Worm (Caenorhabditis elegans) whole organism, young adult: ENCODE results near the gene semo-1.

ENCODE experiments used
- B0019.2 ChIP-seq: fragments of 200-800 bp; sonication (Bioruptor generic); conservative IDR thresholded peaks from 2 replicates; pipeline ENCODE4 v1.3.6; 2022; ENCODE audit warnings: missing genetic modification reagents, missing genetic modification characterization, missing compliant biosample characterization
- B0035.1 ChIP-seq: sonication (generic microtip); optimal IDR thresholded peaks from 2 replicates; lab custom pipeline; 2016; ENCODE audit warnings: missing genetic modification characterization, mild to moderate bottlenecking, missing compliant biosample characterization, missing genotype, missing genetic modification reagents
- B0261.1 ChIP-seq: sonication (generic microtip); optimal IDR thresholded peaks from 2 replicates; lab custom pipeline; 2016; ENCODE audit warnings: mild to moderate bottlenecking, missing genetic modification characterization, moderate library complexity, missing compliant biosample characterization
- C06A6.2 ChIP-seq: fragments of 200-800 bp; sonication (Bioruptor generic); conservative IDR thresholded peaks from 2 replicates; pipeline ENCODE4 v1.3.6; 2022; ENCODE audit warnings: missing genetic modification characterization, missing compliant biosample characterization
- F22D6.2 ChIP-seq: sonication (generic microtip); optimal IDR thresholded peaks from 2 replicates; lab custom pipeline; 2016; ENCODE audit warnings: mild to moderate bottlenecking, missing genetic modification characterization, missing compliant biosample characterization
- F33H1.4 ChIP-seq: fragments of 200-800 bp; sonication (Bioruptor generic); IDR thresholded peaks from 2 replicates; pipeline ENCODE4 v1.3.6; 2022; ENCODE audit warnings: missing genetic modification reagents, missing genetic modification characterization, missing compliant biosample characterization
- F37B4.10 ChIP-seq: fragments of 200-800 bp; sonication (Bioruptor generic); IDR thresholded peaks from 2 replicates; pipeline ENCODE4 v1.3.6; 2022; ENCODE audit warnings: missing genetic modification characterization, missing compliant biosample characterization
- F39B2.1 ChIP-seq: fragments of 200-800 bp; sonication (Bioruptor generic); IDR thresholded peaks from 2 replicates; pipeline ENCODE4 v1.3.6; 2022; ENCODE audit warnings: missing genetic modification reagents, missing genetic modification characterization, missing compliant biosample characterization
- F57A8.1 ChIP-seq: fragments of 200-800 bp; sonication (Bioruptor generic); optimal IDR thresholded peaks from 2 replicates; lab custom pipeline; 2018; ENCODE audit warnings: mild to moderate bottlenecking, missing genetic modification characterization, moderate library complexity, missing compliant biosample characterization
- F57C9.4 ChIP-seq: sonication (generic microtip); optimal IDR thresholded peaks from 2 replicates; lab custom pipeline; 2017; ENCODE audit warnings: mild to moderate bottlenecking, missing genetic modification characterization, missing compliant biosample characterization
- T07F8.4 ChIP-seq: sonication (generic microtip); optimal IDR thresholded peaks from 2 replicates; lab custom pipeline; 2016; ENCODE audit warnings: mild to moderate bottlenecking, missing genetic modification characterization, moderate library complexity, missing compliant biosample characterization
- Y53F4B.3 ChIP-seq: fragments of 200-800 bp; sonication (Bioruptor generic); IDR thresholded peaks from 2 replicates; pipeline ENCODE4 v1.3.6; 2022; ENCODE audit warnings: missing genetic modification reagents, missing genetic modification characterization, missing compliant biosample characterization
- Y56A3A.18 ChIP-seq: fragments of 200-800 bp; sonication (Bioruptor generic); IDR thresholded peaks from 2 replicates; pipeline ENCODE4 v1.3.6; 2022; ENCODE audit warnings: missing genetic modification reagents, missing genetic modification characterization, missing compliant biosample characterization
- Y95B8A.8 ChIP-seq: fragments of 200-800 bp; sonication (Bioruptor generic); IDR thresholded peaks from 2 replicates; pipeline ENCODE4 v1.3.6; 2022; ENCODE audit warnings: missing genetic modification reagents, missing genetic modification characterization, missing compliant biosample characterization
- akir-1 ChIP-seq: fragments of 200-800 bp; sonication (Bioruptor generic); optimal IDR thresholded peaks from 2 replicates; lab custom pipeline; 2018; ENCODE audit warnings: mild to moderate bottlenecking, missing genetic modification characterization, moderate library complexity, missing compliant biosample characterization
- ama-1 ChIP-seq, 3 experiments: fragments of 150-350 bp in 1 of 3; sonication (generic microtip) in 2 of 3; optimal IDR thresholded peaks; 2 replicates each; lab custom pipeline; 2014 to 2018; ENCODE audit warnings: missing biosample characterization in 2 of 3, missing genetic modification characterization in 2 of 3, missing genetic modification reagents in 2 of 3
- aptf-2 ChIP-seq: fragments of 200-800 bp; sonication (Bioruptor generic); conservative IDR thresholded peaks from 2 replicates; pipeline ENCODE4 v1.3.6; 2022; ENCODE audit warnings: missing genetic modification reagents, missing genetic modification characterization, missing compliant biosample characterization
- aptf-3 ChIP-seq: fragments of 200-800 bp; sonication (Bioruptor generic); IDR thresholded peaks from 2 replicates; pipeline ENCODE4 v1.3.6; 2022; ENCODE audit warnings: missing genetic modification characterization, missing compliant biosample characterization
- athp-1 ChIP-seq: sonication (generic microtip); optimal IDR thresholded peaks from 2 replicates; lab custom pipeline; 2017; ENCODE audit warnings: mild to moderate bottlenecking, missing genetic modification characterization, missing compliant biosample characterization
- attf-6 ChIP-seq: fragments of 200-800 bp; sonication (Bioruptor generic); IDR thresholded peaks from 2 replicates; pipeline ENCODE4 v1.3.6; 2022; ENCODE audit warnings: missing genetic modification reagents, missing genetic modification characterization, missing compliant biosample characterization
- bed-2 ChIP-seq: fragments of 200-800 bp; sonication (Bioruptor generic); IDR thresholded peaks from 2 replicates; pipeline ENCODE4 v1.3.6; 2022; ENCODE audit warnings: missing genetic modification reagents, missing genetic modification characterization, missing compliant biosample characterization
- ccch-3 ChIP-seq: fragments of 200-800 bp; sonication (Bioruptor generic); optimal IDR thresholded peaks from 2 replicates; lab custom pipeline; 2018; ENCODE audit warnings: mild to moderate bottlenecking, missing genetic modification characterization, missing compliant biosample characterization
- ceh-27 ChIP-seq: fragments of 200-800 bp; sonication (Bioruptor generic); optimal IDR thresholded peaks from 2 replicates; lab custom pipeline; 2018; ENCODE audit warnings: mild to moderate bottlenecking, missing genetic modification characterization, moderate library complexity, missing compliant biosample characterization
- ceh-91 ChIP-seq: fragments of 200-800 bp; sonication (Bioruptor generic); IDR thresholded peaks from 2 replicates; pipeline ENCODE4 v1.3.6; 2022; ENCODE audit warnings: missing genetic modification reagents, missing genetic modification characterization, missing compliant biosample characterization
- chd-7 ChIP-seq: sonication (generic microtip); optimal IDR thresholded peaks from 2 replicates; lab custom pipeline; 2016; ENCODE audit warnings: mild to moderate bottlenecking, missing genetic modification characterization, moderate library complexity, missing compliant biosample characterization
- egl-18 ChIP-seq: fragments of 200-800 bp; sonication (Bioruptor generic); IDR thresholded peaks from 2 replicates; pipeline ENCODE4 v1.3.6; 2022; ENCODE audit warnings: missing genetic modification reagents, missing genetic modification characterization, missing compliant biosample characterization
- ekl-4 ChIP-seq: fragments of 200-800 bp; sonication (Bioruptor generic); IDR thresholded peaks from 2 replicates; pipeline ENCODE4 v1.3.6; 2022; ENCODE audit warnings: missing genetic modification reagents, missing genetic modification characterization, missing compliant biosample characterization
- ets-4 ChIP-seq: fragments of 200-800 bp; sonication (Bioruptor generic); optimal IDR thresholded peaks from 2 replicates; lab custom pipeline; 2018; ENCODE audit warnings: mild to moderate bottlenecking, missing genetic modification characterization, missing compliant biosample characterization
- fkh-3 ChIP-seq: sonication (generic microtip); optimal IDR thresholded peaks from 2 replicates; lab custom pipeline; 2016; ENCODE audit warnings: mild to moderate bottlenecking, missing genetic modification characterization, missing compliant biosample characterization
- hlh-12 ChIP-seq: sonication (generic microtip); optimal IDR thresholded peaks from 2 replicates; lab custom pipeline; 2016; ENCODE audit warnings: missing genetic modification characterization, missing compliant biosample characterization
- hmg-20 ChIP-seq: fragments of 200-800 bp; sonication (Bioruptor generic); IDR thresholded peaks from 2 replicates; pipeline ENCODE4 v1.3.6; 2022; ENCODE audit warnings: missing genetic modification reagents, missing genetic modification characterization, missing compliant biosample characterization
- lin-35 ChIP-seq, 3 experiments: fragments of 150-350 bp in 2 of 3; sonication (generic microtip) in 1 of 3; optimal IDR thresholded peaks; 2 replicates each; lab custom pipeline; 2014 to 2018; ENCODE audit warnings: missing biosample characterization in 3 of 3, missing genetic modification characterization in 3 of 3, missing genetic modification reagents in 3 of 3
- mes-4 ChIP-seq: sonication (generic microtip); optimal IDR thresholded peaks from 2 replicates; lab custom pipeline; 2016; ENCODE audit warnings: missing genotype, missing genetic modification characterization, missing compliant biosample characterization
- nfya-1 ChIP-seq: sonication (generic microtip); optimal IDR thresholded peaks from 2 replicates; lab custom pipeline; 2017; ENCODE audit warnings: antibody characterized with exemption, missing compliant biosample characterization, missing genetic modification characterization, borderline replicate concordance; ENCODE audit not compliant: insufficient read depth
- nfyb-1 ChIP-seq: fragments of 200-800 bp; sonication (Bioruptor generic); IDR thresholded peaks from 2 replicates; pipeline ENCODE4 v1.3.6; 2022; ENCODE audit warnings: missing genetic modification reagents, missing genetic modification characterization, missing compliant biosample characterization
- nhr-27 ChIP-seq: fragments of 200-800 bp; sonication (Bioruptor generic); optimal IDR thresholded peaks from 2 replicates; lab custom pipeline; 2018; ENCODE audit warnings: mild to moderate bottlenecking, missing genetic modification characterization, moderate library complexity, missing compliant biosample characterization
- pbrm-1 ChIP-seq: fragments of 200-800 bp; sonication (Bioruptor generic); IDR thresholded peaks from 2 replicates; pipeline ENCODE4 v1.3.6; 2022; ENCODE audit warnings: missing genetic modification reagents, missing genetic modification characterization, missing compliant biosample characterization
- rcor-1 ChIP-seq: fragments of 200-800 bp; sonication (Bioruptor generic); IDR thresholded peaks from 2 replicates; pipeline ENCODE4 v1.3.6; 2022; ENCODE audit warnings: missing genetic modification reagents, missing genetic modification characterization, missing compliant biosample characterization
- rec-8 ChIP-seq, 2 experiments: sonication (generic microtip); optimal IDR thresholded peaks; 2 replicates each; lab custom pipeline; 2016; ENCODE audit warnings: mild to moderate bottlenecking in 2 of 2, missing genetic modification characterization in 2 of 2, missing genetic modification reagents in 2 of 2, missing genotype in 2 of 2, missing biosample characterization in 1 of 2, missing compliant biosample characterization in 1 of 2, moderate library complexity in 1 of 2
- rpc-1 ChIP-seq, 2 experiments: fragments of 150-350 bp in 1 of 2; sonication (generic microtip) in 1 of 2; optimal IDR thresholded peaks; 2 replicates each; lab custom pipeline; 2014 to 2018; ENCODE audit warnings: missing biosample characterization in 1 of 2, missing genetic modification characterization in 1 of 2, missing genetic modification reagents in 1 of 2, missing genotype in 1 of 2
- sptf-2 ChIP-seq: fragments of 200-800 bp; sonication (Bioruptor generic); optimal IDR thresholded peaks from 2 replicates; lab custom pipeline; 2018; ENCODE audit warnings: mild to moderate bottlenecking, missing genetic modification characterization, missing compliant biosample characterization
- tbx-9 ChIP-seq: sonication (generic microtip); optimal IDR thresholded peaks from 2 replicates; lab custom pipeline; 2016; ENCODE audit warnings: borderline replicate concordance, missing genetic modification characterization, inconsistent platforms, missing compliant biosample characterization
- ztf-25 ChIP-seq: fragments of 200-800 bp; sonication (Bioruptor generic); IDR thresholded peaks from 2 replicates; pipeline ENCODE4 v1.3.6; 2022; ENCODE audit warnings: missing genetic modification reagents, missing genetic modification characterization, missing compliant biosample characterization
- ztf-26 ChIP-seq: sonication (generic microtip); optimal IDR thresholded peaks from 2 replicates; lab custom pipeline; 2017; ENCODE audit warnings: missing genetic modification characterization, missing compliant biosample characterization
- ztf-28 ChIP-seq: fragments of 200-800 bp; sonication (Bioruptor generic); IDR thresholded peaks from 2 replicates; pipeline ENCODE4 v1.3.6; 2022; ENCODE audit warnings: missing genetic modification reagents, missing genetic modification characterization, missing compliant biosample characterization

semo-1 gene

DNA sequence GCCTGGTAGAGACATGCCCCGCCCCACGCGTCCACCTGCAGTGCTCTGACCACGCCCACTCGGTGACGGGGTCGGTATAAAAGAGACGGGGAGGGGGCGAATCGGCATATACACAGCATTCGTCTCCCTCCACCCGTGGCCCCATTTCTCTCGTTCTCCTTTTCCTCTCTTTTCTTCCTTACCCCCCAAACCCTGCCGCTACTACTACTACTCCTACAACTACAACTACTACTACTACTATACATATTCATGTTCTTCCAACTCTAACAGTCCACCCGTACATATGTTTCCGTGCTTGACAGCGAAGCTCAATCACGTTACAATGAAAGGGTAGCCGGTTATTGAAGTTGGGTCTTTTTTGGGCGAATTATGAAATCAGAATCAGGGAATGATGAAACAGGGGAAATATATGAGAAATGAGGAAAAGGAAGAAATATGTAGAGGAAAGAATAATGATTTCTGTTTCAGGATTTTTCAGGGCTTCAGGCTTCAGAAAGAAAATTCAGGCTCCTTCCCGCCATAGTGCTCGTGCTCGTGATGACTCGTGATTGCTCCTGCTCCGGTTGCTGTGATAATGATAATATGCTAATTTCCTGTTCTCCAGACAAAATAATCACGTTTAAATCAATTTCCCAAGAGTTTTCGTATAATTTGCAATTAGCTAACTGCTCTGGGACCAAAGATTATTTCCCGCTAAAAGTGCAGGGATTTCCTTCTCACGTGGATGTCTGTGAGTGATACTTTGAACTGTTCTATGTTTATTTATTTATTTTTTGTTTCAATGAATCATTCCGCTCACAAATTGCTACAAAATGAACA lies 17.0 kb upstream of the semo-1 start (continued):
- TF ChIP-seq F57C9.4 = peak; percentile 55
- peak; percentile 59 for TF ChIP-seq hlh-12
- no peak for TF ChIP-seq aptf-2 (GFP tag; lab: Robert Waterston, UW)
- peak; percentile 62; the same call in 1 of the 2 replicates for TF ChIP-seq egl-18 (GFP tag; lab: Robert Waterston, UW)
- peak in 1 of 3 experiments; percentile 9 for TF ChIP-seq lin-35 (GFP tag; optimal IDR thresholded peaks at IDR 0.05; lab: Kevin White, UChicago)
- peak; percentile 48 for TF ChIP-seq rcor-1
- TF ChIP-seq C06A6.2 = no peak
- TF ChIP-seq B0019.2 = no peak
- no peak for TF ChIP-seq Y95B8A.8 (GFP tag; lab: Robert Waterston, UW)
- TF ChIP-seq F22D6.2 (tag; lab: Kevin White, UChicago) = no peak
- no peak for TF ChIP-seq bed-2 (GFP tag; lab: Robert Waterston, UW)
- peak; percentile 18 for TF ChIP-seq sptf-2 (GFP tag; lab: Kevin White, UChicago)
- TF ChIP-seq F57A8.1 = no peak
- TF ChIP-seq Y56A3A.18 (GFP tag; lab: Robert Waterston, UW) = peak; percentile 34; the same call in 1 of the 2 replicates
- no peak for TF ChIP-seq aptf-3 (GFP tag; lab: Robert Waterston, UW)
- TF ChIP-seq chd-7 (tag; lab: Kevin White, UChicago) = peak; percentile 75
- TF ChIP-seq pbrm-1 (GFP tag; lab: Robert Waterston, UW) = peak; percentile 45; the same call in 1 of the 2 replicates
- TF ChIP-seq athp-1 (tag; lab: Kevin White, UChicago) = no peak
- TF ChIP-seq nfya-1 (tag; lab: Kevin White, UChicago) = no peak
- no peak for TF ChIP-seq ztf-28 (GFP tag; lab: Robert Waterston, UW)
- TF ChIP-seq nfyb-1 (GFP tag; lab: Robert Waterston, UW) = peak; percentile 83
- TF ChIP-seq B0261.1 (tag; lab: Kevin White, UChicago) = peak; percentile 29
- TF ChIP-seq F39B2.1 (GFP tag; lab: Robert Waterston, UW) = no peak
- TF ChIP-seq ceh-27 = peak; percentile 44
- peak; percentile 59 for TF ChIP-seq B0035.1
- TF ChIP-seq ztf-25 (GFP tag; lab: Robert Waterston, UW) = no peak
- no peak for TF ChIP-seq Y53F4B.3
- peak; percentile 96 for TF ChIP-seq fkh-3 (tag; lab: Kevin White, UChicago)
- TF ChIP-seq T07F8.4 = no peak
- TF ChIP-seq hmg-20 (GFP tag; lab: Robert Waterston, UW) = no peak
- TF ChIP-seq F37B4.10 (GFP tag; lab: Robert Waterston, UW) = no peak
- no peak for TF ChIP-seq ceh-91 (GFP tag; lab: Robert Waterston, UW)
- TF ChIP-seq attf-6 (GFP tag; lab: Robert Waterston, UW) = 0 out of 2 replicates have a peak, but pooled peaks have one; percentile 20
- peak; percentile 100 for TF ChIP-seq ama-1 (optimal IDR thresholded peaks at IDR 0.05; lab: Kevin White, UChicago)
- peak in 1 of 2 experiments; percentile 70 for TF ChIP-seq ama-1 (GFP tag; optimal IDR thresholded peaks at IDR 0.05; lab: Kevin White, UChicago)
- TF ChIP-seq tbx-9 (tag; lab: Kevin White, UChicago) = no peak
- TF ChIP-seq ekl-4 (GFP tag; lab: Robert Waterston, UW) = peak; percentile 40; the same call in 1 of the 2 replicates
- no peak for TF ChIP-seq rpc-1 (optimal IDR thresholded peaks at IDR 0.05; lab: Kevin White, UChicago)
- TF ChIP-seq rpc-1 (tag; optimal IDR thresholded peaks at IDR 0.05; lab: Kevin White, UChicago) = no peak
- TF ChIP-seq akir-1 (GFP tag; lab: Kevin White, UChicago) = peak; percentile 51
- TF ChIP-seq ztf-26 (tag; lab: Kevin White, UChicago) = peak; percentile 49
- no peak for TF ChIP-seq ccch-3 (GFP tag; lab: Kevin White, UChicago)
- no peak for TF ChIP-seq mes-4
- TF ChIP-seq F33H1.4 (GFP tag; lab: Robert Waterston, UW) = no peak
- TF ChIP-seq rec-8 (tag; optimal IDR thresholded peaks at IDR 0.05; lab: Kevin White, UChicago) = no peak
- TF ChIP-seq nhr-27 (tag; lab: Kevin White, UChicago) = peak; percentile 0
- TF ChIP-seq ets-4 (GFP tag; lab: Kevin White, UChicago) = peak; percentile 21
- TF ChIP-seq, all 124 proteins: peak for 58
